Fruit fly (Drosophila melanogaster): ENCODE measurements around the gene INPP5E.

The INPP5E gene

dm6 chr3L:12277054-12277879, at the start of gene INPP5E, which contains the start of gene Sms:
TSS of gene INPP5E (plus strand) at chr3L:12277655.
TSS of gene Sms (minus strand) at chr3L:12277251.
- TF ChIP-seq yki (optimal IDR thresholded peaks at IDR 0.05) (no peak), CG13287 (GFP tag; IDR thresholded peaks at IDR 0.05; ENCODE audit: partially characterized antibody) (peak; percentile 80), NFAT (GFP tag; IDR thresholded peaks at IDR 0.05) (peak; percentile 73), jumu (GFP tag; optimal IDR thresholded peaks at IDR 0.05) (no peak), tup (GFP tag; optimal IDR thresholded peaks at IDR 0.05) (peak; percentile 5), pum (GFP tag; optimal IDR thresholded peaks at IDR 0.05) (peak; percentile 3), Aef1 (GFP tag; IDR thresholded peaks at IDR 0.05) (no peak), insv (GFP tag; optimal IDR thresholded peaks at IDR 0.05) (peak in 1 of 2 experiments; percentile 29), rib (GFP tag; IDR thresholded peaks at IDR 0.05) (peak; percentile 36; the same call in 1 of the 2 replicates), CG1024 (GFP tag; IDR thresholded peaks at IDR 0.05) (no peak), CG31365 (tag; optimal IDR thresholded peaks at IDR 0.05) (no peak), dati (GFP tag; IDR thresholded peaks at IDR 0.05) (no peak), CG2129 (GFP tag; IDR thresholded peaks at IDR 0.05; ENCODE audit: partially characterized antibody) (peak; percentile 38; the same call in 1 of the 2 replicates), CG10147 (GFP tag; optimal IDR thresholded peaks at IDR 0.05) (no peak), crol (GFP tag; IDR thresholded peaks at IDR 0.05) (peak; percentile 97), Myb (GFP tag; optimal IDR thresholded peaks at IDR 0.05) (no peak), al (GFP tag; IDR thresholded peaks at IDR 0.05) (peak; percentile 60), mam (GFP tag; optimal IDR thresholded peaks at IDR 0.05) (no peak), HLH3B (GFP tag; IDR thresholded peaks at IDR 0.05) (peak; percentile 29; the same call in 1 of the 2 replicates), Dref (GFP tag; IDR thresholded peaks at IDR 0.05) (peak; percentile 91), sens-2 (GFP tag; IDR thresholded peaks at IDR 0.05) (no peak), bcd (GFP tag; optimal IDR thresholded peaks at IDR 0.05) (peak; percentile 58), eyg (GFP tag; optimal IDR thresholded peaks at IDR 0.05) (no peak), sim (GFP tag; IDR thresholded peaks at IDR 0.05) (no peak), CG8388 (GFP tag; optimal IDR thresholded peaks at IDR 0.05) (peak; percentile 17), slbo (GFP tag; IDR thresholded peaks at IDR 0.05) (peak; percentile 84), bsh (GFP tag; optimal IDR thresholded peaks at IDR 0.05) (peak in 1 of 2 experiments; percentile 50), CG18599 (GFP tag; optimal IDR thresholded peaks at IDR 0.05) (peak; percentile 47), CG2712 (tag; optimal IDR thresholded peaks at IDR 0.05) (peak; percentile 75), en (GFP tag; optimal IDR thresholded peaks at IDR 0.05) (no peak), CG32767 (GFP tag; IDR thresholded peaks at IDR 0.05) (no peak), danr (GFP tag; IDR thresholded peaks at IDR 0.05) (no peak), CG17829 (tag; optimal IDR thresholded peaks at IDR 0.05) (peak; percentile 65), CG12391 (tag; optimal IDR thresholded peaks at IDR 0.05) (peak; percentile 85), crc (GFP tag; optimal IDR thresholded peaks at IDR 0.05) (no peak), fd64A (GFP tag; optimal IDR thresholded peaks at IDR 0.05) (no peak), Opbp (GFP tag; IDR thresholded peaks at IDR 0.05; ENCODE audit: partially characterized antibody) (peak; percentile 86), CG4282 (GFP tag; optimal IDR thresholded peaks at IDR 0.05) (no peak), Med (GFP tag) (peak; percentile 62), GATAe (GFP tag; conservative IDR thresholded peaks at IDR 0.05) (no peak), org-1 (GFP tag; optimal IDR thresholded peaks at IDR 0.05) (no peak), CG11456 (GFP tag; IDR thresholded peaks at IDR 0.05) (peak; percentile 79), Deaf1 (tag; optimal IDR thresholded peaks at IDR 0.05) (peak; percentile 40), CG10979 (tag; optimal IDR thresholded peaks at IDR 0.05) (peak; percentile 34), CG16815 (GFP tag; optimal IDR thresholded peaks at IDR 0.05) (peak; percentile 54), ara (GFP tag; IDR thresholded peaks at IDR 0.05) (no peak), stc (GFP tag; IDR thresholded peaks at IDR 0.05) (0 out of 2 replicates have a peak, but pooled peaks have one; percentile 4), CTCF (GFP tag; optimal IDR thresholded peaks at IDR 0.05) (no peak), sna (GFP tag; IDR thresholded peaks at IDR 0.05; ENCODE audit: partially characterized antibody) (peak; percentile 75; the same call in 1 of the 2 replicates), CG12236 (GFP tag; optimal IDR thresholded peaks at IDR 0.05) (no peak)

Measured in whole organism, embryonic.